Worm (Caenorhabditis elegans) whole organism, L4/young adult: ENCODE results near the gene F17C8.9.
"Not testable (repeated sequence)": the region's sequence is repeated elsewhere in the genome, so short reads cannot be mapped to it uniquely, and the experiment has no call there.

Experiments
- W03F9.2 ChIP-seq: fragments of 150-350 bp; optimal IDR thresholded peaks from 2 replicates; lab custom pipeline; 2014; ENCODE audit warnings: missing biosample characterization, missing genetic modification characterization
- him-1 ChIP-seq: sonication (generic microtip); optimal IDR thresholded peaks from 2 replicates; lab custom pipeline; 2016; ENCODE audit warnings: missing genotype, missing genetic modification reagents, missing genetic modification characterization, missing compliant biosample characterization

- not testable (repeated sequence) for TF ChIP-seq him-1; W03F9.2 (tag; lab: Kevin White, UChicago)
Measured at ce11 chrIII:4781937-4782576, 47.9 kb downstream of the F17C8.9 start, which contains the start of the genes gex-5 and C38D4.10.
